Worm (Caenorhabditis elegans) whole organism, L1 larva: ENCODE results near the gene clec-230.
A peak's percentile ranks its signal among the peaks of the same experiment; 100 is the strongest.

Experiments
- C34B4.2 ChIP-seq: sonication (generic microtip); optimal IDR thresholded peaks from 2 replicates; lab custom pipeline; 2017; ENCODE audit warnings: mild to moderate bottlenecking, missing genetic modification characterization, missing compliant biosample characterization
- F16B12.6 ChIP-seq: fragments of 150-350 bp; optimal IDR thresholded peaks from 2 replicates; lab custom pipeline; 2014; ENCODE audit warnings: missing biosample characterization, missing genetic modification characterization
- Y116A8C.19 ChIP-seq: sonication (generic microtip); optimal IDR thresholded peaks from 2 replicates; lab custom pipeline; 2016; ENCODE audit warnings: missing compliant biosample characterization, missing genetic modification characterization, borderline replicate concordance
- aha-1 ChIP-seq: fragments of 150-350 bp; optimal IDR thresholded peaks from 2 replicates; lab custom pipeline; 2014; ENCODE audit warnings: missing biosample characterization, missing genetic modification characterization
- alr-1 ChIP-seq: fragments of 200-800 bp; sonication (Bioruptor generic); optimal IDR thresholded peaks from 2 replicates; lab custom pipeline; 2018; ENCODE audit warnings: borderline replicate concordance, mild to moderate bottlenecking, missing genetic modification characterization, missing compliant biosample characterization
- aly-2 ChIP-seq: fragments of 150-350 bp; optimal IDR thresholded peaks from 2 replicates; lab custom pipeline; 2014; ENCODE audit warnings: missing biosample characterization, missing genetic modification characterization
- blmp-1 ChIP-seq: fragments of 150-350 bp; optimal IDR thresholded peaks from 2 replicates; lab custom pipeline; 2014; ENCODE audit warnings: missing biosample characterization, missing genetic modification characterization
- ceh-90 ChIP-seq: sonication (generic microtip); optimal IDR thresholded peaks from 2 replicates; lab custom pipeline; 2016; ENCODE audit warnings: missing genetic modification characterization, missing compliant biosample characterization
- ces-1 ChIP-seq: fragments of 150-350 bp; optimal IDR thresholded peaks from 2 replicates; lab custom pipeline; 2014; ENCODE audit warnings: missing biosample characterization, missing genetic modification reagents, missing genetic modification characterization
- dpl-1 ChIP-seq, 3 experiments: fragments of 150-350 bp in 2 of 3; sonication (generic microtip) in 1 of 3; optimal IDR thresholded peaks; 2 replicates each; lab custom pipeline; 2014 to 2017; ENCODE audit warnings: missing biosample characterization in 3 of 3, missing genetic modification characterization in 3 of 3, missing genetic modification reagents in 3 of 3
- efl-1 ChIP-seq, 4 experiments: fragments of 150-350 bp; optimal IDR thresholded peaks in 3 of 4; peaks in 1 of 4; 1 replicate in 1 of 4; 2 replicates in 3 of 4; lab custom pipeline; 2014; ENCODE audit warnings: missing biosample characterization in 2 of 4, missing genetic modification characterization in 2 of 4, missing genetic modification reagents in 2 of 4
- egl-27 ChIP-seq, 2 experiments: fragments of 150-350 bp in 1 of 2; sonication (generic microtip); optimal IDR thresholded peaks; 3 replicates each; lab custom pipeline; 2017 to 2018; ENCODE audit warnings: missing biosample characterization in 2 of 2, missing genetic modification characterization in 2 of 2, missing genetic modification reagents in 2 of 2
- elt-2 ChIP-seq: sonication (generic microtip); optimal IDR thresholded peaks from 2 replicates; lab custom pipeline; 2016; ENCODE audit warnings: missing genetic modification characterization, mild to moderate bottlenecking, inconsistent platforms, missing compliant biosample characterization, missing genetic modification reagents
- fkh-10 ChIP-seq: sonication (generic microtip); optimal IDR thresholded peaks from 2 replicates; lab custom pipeline; 2017; ENCODE audit warnings: missing biosample characterization, missing genetic modification reagents, missing genetic modification characterization
- fkh-4 ChIP-seq: sonication (generic microtip); optimal IDR thresholded peaks from 2 replicates; lab custom pipeline; 2016; ENCODE audit warnings: missing compliant biosample characterization, missing genetic modification characterization, borderline replicate concordance
- fos-1 ChIP-seq: fragments of 150-350 bp; optimal IDR thresholded peaks from 2 replicates; lab custom pipeline; 2014; ENCODE audit warnings: missing biosample characterization, missing genetic modification characterization
- grh-1 ChIP-seq: fragments of 200-800 bp; sonication (Bioruptor generic); IDR thresholded peaks from 2 replicates; pipeline ENCODE4 v1.3.6; 2022; ENCODE audit warnings: missing genetic modification reagents, missing genetic modification characterization, missing compliant biosample characterization
- hlh-4 ChIP-seq: sonication (generic microtip); optimal IDR thresholded peaks from 2 replicates; lab custom pipeline; 2016; ENCODE audit warnings: mild to moderate bottlenecking, missing genetic modification characterization, missing compliant biosample characterization
- irx-1 ChIP-seq: sonication (generic microtip); optimal IDR thresholded peaks from 2 replicates; lab custom pipeline; 2016; ENCODE audit warnings: missing genetic modification characterization, missing compliant biosample characterization
- jun-1 ChIP-seq: fragments of 150-350 bp; optimal IDR thresholded peaks from 2 replicates; lab custom pipeline; 2014; ENCODE audit warnings: missing biosample characterization, missing genetic modification reagents, missing genetic modification characterization
- lin-13 ChIP-seq: fragments of 150-350 bp; optimal IDR thresholded peaks from 2 replicates; lab custom pipeline; 2014; ENCODE audit warnings: missing biosample characterization, missing genetic modification reagents, missing genetic modification characterization
- lin-15B ChIP-seq: fragments of 150-350 bp; sonication (generic microtip); optimal IDR thresholded peaks from 3 replicates; lab custom pipeline; 2014; ENCODE audit warnings: missing biosample characterization, missing genetic modification characterization
- lin-35 ChIP-seq, 2 experiments: fragments of 150-350 bp; optimal IDR thresholded peaks; 2 replicates each; lab custom pipeline; 2014; ENCODE audit warnings: missing biosample characterization in 2 of 2, missing genetic modification characterization in 2 of 2, missing genetic modification reagents in 2 of 2
- lin-39 ChIP-seq: fragments of 150-350 bp; optimal IDR thresholded peaks from 2 replicates; lab custom pipeline; 2014; ENCODE audit warnings: missing biosample characterization, missing genetic modification reagents, missing genetic modification characterization
- lsy-2 ChIP-seq, 2 experiments: fragments of 150-350 bp; optimal IDR thresholded peaks; 2 replicates each; lab custom pipeline; 2014; ENCODE audit warnings: missing biosample characterization in 2 of 2, missing genetic modification characterization in 2 of 2
- mab-9 ChIP-seq: fragments of 200-800 bp; sonication (Bioruptor generic); IDR thresholded peaks from 2 replicates; pipeline ENCODE4 v1.3.6; 2022; ENCODE audit warnings: missing genetic modification reagents, missing genetic modification characterization, missing compliant biosample characterization
- nhr-11 ChIP-seq: fragments of 150-350 bp; optimal IDR thresholded peaks from 2 replicates; lab custom pipeline; 2014; ENCODE audit warnings: missing biosample characterization, missing genetic modification characterization
- nhr-12 ChIP-seq: sonication (generic microtip); optimal IDR thresholded peaks from 2 replicates; lab custom pipeline; 2017; ENCODE audit warnings: missing biosample characterization, missing genetic modification characterization
- nhr-19 ChIP-seq: fragments of 200-800 bp; sonication (Bioruptor generic); conservative IDR thresholded peaks from 2 replicates; pipeline ENCODE4 v1.3.6; 2022; ENCODE audit warnings: missing genetic modification characterization, missing compliant biosample characterization
- nhr-237 ChIP-seq: fragments of 150-350 bp; optimal IDR thresholded peaks from 2 replicates; lab custom pipeline; 2014; ENCODE audit warnings: missing biosample characterization, missing genetic modification characterization
- nhr-28 ChIP-seq: fragments of 150-350 bp; optimal IDR thresholded peaks from 2 replicates; lab custom pipeline; 2014; ENCODE audit warnings: missing biosample characterization, missing genetic modification characterization
- nhr-84 ChIP-seq: sonication (generic microtip); optimal IDR thresholded peaks from 2 replicates; lab custom pipeline; 2017; ENCODE audit warnings: missing biosample characterization, missing genetic modification characterization
- nhr-85 ChIP-seq: sonication (generic microtip); peaks from one replicate; lab custom pipeline; 2016; ENCODE audit warnings: missing genetic modification characterization, inconsistent platforms, missing compliant biosample characterization
- pqm-1 ChIP-seq: sonication (generic microtip); optimal IDR thresholded peaks from 3 replicates; lab custom pipeline; 2017; ENCODE audit warnings: missing biosample characterization, missing genetic modification characterization
- snpc-4 ChIP-seq: fragments of 150-350 bp; optimal IDR thresholded peaks from 2 replicates; lab custom pipeline; 2014; ENCODE audit warnings: missing biosample characterization, missing genetic modification characterization
- sox-4 ChIP-seq: sonication (generic microtip); optimal IDR thresholded peaks from 2 replicates; lab custom pipeline; 2016; ENCODE audit warnings: missing genetic modification characterization, missing compliant biosample characterization
- sptf-1 ChIP-seq: fragments of 150-350 bp; optimal IDR thresholded peaks from 2 replicates; lab custom pipeline; 2014; ENCODE audit warnings: missing biosample characterization, missing genetic modification characterization
- tlp-1 ChIP-seq: fragments of 150-350 bp; optimal IDR thresholded peaks from 2 replicates; lab custom pipeline; 2014; ENCODE audit warnings: missing biosample characterization, missing genetic modification characterization
- unc-130 ChIP-seq: fragments of 150-350 bp; optimal IDR thresholded peaks from 2 replicates; lab custom pipeline; 2017; ENCODE audit warnings: missing biosample characterization, missing genetic modification characterization, inconsistent platforms
- unc-62 ChIP-seq: fragments of 150-350 bp; optimal IDR thresholded peaks from 2 replicates; lab custom pipeline; 2014; ENCODE audit warnings: missing biosample characterization, missing genetic modification reagents, missing genetic modification characterization
- unc-86 ChIP-seq: sonication (generic microtip); optimal IDR thresholded peaks from 2 replicates; lab custom pipeline; 2016; ENCODE audit warnings: missing genetic modification characterization, missing compliant biosample characterization
- unc-98 ChIP-seq: fragments of 200-800 bp; sonication (Bioruptor generic); IDR thresholded peaks from 2 replicates; pipeline ENCODE4 v1.3.6; 2022; ENCODE audit warnings: missing genetic modification characterization, missing compliant biosample characterization
- vab-15 ChIP-seq: sonication (generic microtip); optimal IDR thresholded peaks from 2 replicates; lab custom pipeline; 2017; ENCODE audit warnings: missing genotype, mild to moderate bottlenecking, missing genetic modification characterization, missing compliant biosample characterization
- xbp-1 ChIP-seq: sonication (generic microtip); optimal IDR thresholded peaks from 2 replicates; lab custom pipeline; 2016; ENCODE audit warnings: missing genetic modification characterization, missing compliant biosample characterization
- zip-4 ChIP-seq: fragments of 200-800 bp; sonication (Bioruptor generic); optimal IDR thresholded peaks from 2 replicates; lab custom pipeline; 2018; ENCODE audit warnings: mild to moderate bottlenecking, missing genetic modification characterization, moderate library complexity, missing compliant biosample characterization
- ztf-11 ChIP-seq, 2 experiments: sonication (generic microtip); optimal IDR thresholded peaks; 2 replicates each; lab custom pipeline; 2016 to 2017; ENCODE audit warnings: missing genetic modification characterization in 2 of 2, missing biosample characterization in 1 of 2, missing compliant biosample characterization in 1 of 2
- ztf-4 ChIP-seq: fragments of 150-350 bp; optimal IDR thresholded peaks from 2 replicates; lab custom pipeline; 2014; ENCODE audit warnings: missing biosample characterization, missing genetic modification characterization

clec-230 gene

DNA sequence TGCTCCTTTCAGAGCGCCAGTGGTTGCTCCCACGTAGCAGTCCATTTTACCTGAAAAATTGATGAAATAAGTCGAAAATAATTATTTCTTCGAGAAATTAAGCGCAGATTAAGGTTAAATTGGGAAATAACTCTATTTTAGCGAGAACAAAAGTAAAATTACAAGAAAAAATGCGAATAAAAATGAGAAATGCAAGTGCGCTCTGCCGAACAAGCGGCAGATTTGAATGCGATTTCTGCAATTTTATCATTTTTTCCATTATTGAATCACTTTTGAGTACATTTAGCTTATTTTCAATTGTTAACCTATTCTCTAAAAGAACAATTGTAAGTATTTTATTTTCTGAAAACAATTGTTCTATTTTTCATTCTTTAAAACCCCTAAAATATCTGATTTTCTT, 46.0 kb upstream of the clec-230 start, which contains the start of gene T06E6.1:
Gene T06E6.1, minus strand, starts transcription at position 56 of the 400 bp plus-strand sequence.
- TF ChIP-seq dpl-1 (GFP tag; optimal IDR thresholded peaks at IDR 0.05; lab: Kevin White, UChicago) (peak; percentile 66 to 86 (median 77)), lin-35 (GFP tag; optimal IDR thresholded peaks at IDR 0.05; lab: Kevin White, UChicago) (peak; percentile 68 to 90), nhr-19 (GFP tag; lab: Robert Waterston, UW) (no peak), jun-1 (tag; lab: Kevin White, UChicago) (no peak), lsy-2 (tag; optimal IDR thresholded peaks at IDR 0.05; lab: Kevin White, UChicago) (peak in 1 of 2 experiments; percentile 7), grh-1 (GFP tag; lab: Robert Waterston, UW) (no peak), tlp-1 (tag; lab: Kevin White, UChicago) (no peak), hlh-4 (tag; lab: Kevin White, UChicago) (no peak), efl-1 (optimal IDR thresholded peaks at IDR 0.05; lab: Kevin White, UChicago) (peak; percentile 39 to 78), efl-1 (GFP tag; optimal IDR thresholded peaks at IDR 0.05 in 1 of 2; lab: Kevin White, UChicago) (peak; percentile 86 to 98), pqm-1 (no peak), mab-9 (no peak)

DNA sequence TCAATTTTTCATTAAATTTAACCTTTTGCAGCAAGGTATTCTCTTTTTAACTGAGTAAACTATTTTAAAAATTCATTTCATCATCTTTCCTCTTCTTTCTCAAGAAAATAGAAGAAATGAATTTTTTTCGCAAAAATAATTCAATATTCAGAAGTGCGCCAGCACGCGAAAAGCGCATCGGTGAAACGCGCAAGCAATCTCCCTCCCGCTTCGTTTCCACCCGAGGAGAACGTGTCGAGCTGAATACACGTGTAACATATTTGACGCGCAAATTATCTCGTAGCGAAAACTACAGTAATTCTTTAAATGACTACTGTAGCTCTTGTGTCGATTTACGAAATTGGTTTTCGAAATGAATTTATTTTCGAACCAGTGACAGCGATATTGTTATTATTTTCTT, 43.1 kb upstream of the clec-230 start:
- TF ChIP-seq nhr-84 (tag; lab: Kevin White, UChicago) (no peak), blmp-1 (no peak), unc-98 (GFP tag; lab: Robert Waterston, UW) (no peak), tlp-1 (tag; lab: Kevin White, UChicago) (no peak), unc-130 (no peak), aha-1 (no peak), lin-39 (tag; lab: Kevin White, UChicago) (no peak), ceh-90 (tag; lab: Kevin White, UChicago) (no peak), dpl-1 (GFP tag; optimal IDR thresholded peaks at IDR 0.05; lab: Kevin White, UChicago) (no peak), nhr-19 (GFP tag; lab: Robert Waterston, UW) (no peak), Y116A8C.19 (no peak), aly-2 (tag; lab: Kevin White, UChicago) (no peak)

DNA sequence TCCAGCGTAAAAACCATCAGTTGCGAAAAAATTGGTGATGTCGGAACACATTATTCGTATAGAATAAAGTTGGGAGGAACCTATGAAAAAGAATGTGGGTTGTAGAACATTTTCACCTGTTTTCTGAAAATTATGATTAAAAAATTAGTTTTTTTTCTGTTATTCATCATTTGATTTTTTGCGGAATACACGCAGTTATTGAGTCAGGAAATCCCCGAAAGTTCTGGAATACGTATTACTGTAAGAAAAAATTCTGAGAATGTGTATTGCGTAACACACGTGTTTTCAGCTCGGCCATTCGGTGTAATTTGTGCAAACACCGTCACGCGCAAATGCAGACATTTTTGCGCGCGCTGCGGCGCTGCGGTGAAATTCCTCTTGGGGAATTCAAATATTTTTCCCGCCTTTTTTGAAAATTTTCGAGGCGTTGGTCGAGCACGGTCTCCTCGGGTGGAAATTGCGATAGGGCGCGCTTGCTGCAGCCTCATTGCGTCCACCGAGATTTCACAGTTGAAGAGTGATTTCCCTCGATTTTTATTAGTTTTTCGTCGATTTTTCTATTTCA, 40.0 kb upstream of the clec-230 start, which contains the start of gene srh-170:
Gene srh-170, minus strand, starts transcription at position 51 of the 565 bp plus-strand sequence.
- TF ChIP-seq tlp-1 (tag; lab: Kevin White, UChicago): no peak
- TF ChIP-seq egl-27 (tag; optimal IDR thresholded peaks at IDR 0.05; lab: Kevin White, UChicago): no peak
- no peak for TF ChIP-seq nhr-237 (tag; lab: Kevin White, UChicago)
- TF ChIP-seq unc-86 (tag; lab: Kevin White, UChicago): no peak
- no peak for TF ChIP-seq nhr-28
- no peak for TF ChIP-seq nhr-19 (GFP tag; lab: Robert Waterston, UW)
- no peak for TF ChIP-seq blmp-1
- no peak for TF ChIP-seq unc-130
- no peak for TF ChIP-seq sptf-1 (tag; lab: Kevin White, UChicago)
- no peak for TF ChIP-seq sox-4
- peak in 2 of 3 experiments; percentile 16 to 52 for TF ChIP-seq dpl-1 (GFP tag; optimal IDR thresholded peaks at IDR 0.05; lab: Kevin White, UChicago)
- no peak for TF ChIP-seq unc-98 (GFP tag; lab: Robert Waterston, UW)
- TF ChIP-seq alr-1: no peak
- TF ChIP-seq lin-13: no peak
- TF ChIP-seq nhr-85 (tag; lab: Kevin White, UChicago): no peak
- TF ChIP-seq vab-15: no peak
- TF ChIP-seq jun-1 (tag; lab: Kevin White, UChicago): no peak
- TF ChIP-seq nhr-11: no peak
- TF ChIP-seq nhr-12: no peak
- TF ChIP-seq pqm-1: no peak
- no peak for TF ChIP-seq C34B4.2
- no peak for TF ChIP-seq fkh-4 (tag; lab: Kevin White, UChicago)
- no peak for TF ChIP-seq ces-1 (GFP tag; lab: Kevin White, UChicago)
- TF ChIP-seq ztf-11 (tag; optimal IDR thresholded peaks at IDR 0.05; lab: Kevin White, UChicago): no peak
- no peak for TF ChIP-seq elt-2 (tag; lab: Kevin White, UChicago)
- TF ChIP-seq zip-4 (GFP tag; lab: Kevin White, UChicago): no peak
- TF ChIP-seq snpc-4 (tag; lab: Kevin White, UChicago): no peak
- no peak for TF ChIP-seq mab-9
- peak; percentile 49 for TF ChIP-seq F16B12.6
- TF ChIP-seq irx-1: no peak
- no peak for TF ChIP-seq xbp-1
- no peak for TF ChIP-seq lin-35 (GFP tag; optimal IDR thresholded peaks at IDR 0.05; lab: Kevin White, UChicago)
- TF ChIP-seq fkh-10: no peak
- no peak for TF ChIP-seq ztf-4 (tag; lab: Kevin White, UChicago)
- TF ChIP-seq fos-1 (tag; lab: Kevin White, UChicago): no peak
- no peak for TF ChIP-seq unc-62 (GFP tag; lab: Kevin White, UChicago)
- TF ChIP-seq lin-15B (tag; lab: Kevin White, UChicago): no peak
- no peak for TF ChIP-seq hlh-4 (tag; lab: Kevin White, UChicago)
